Fruit fly (Drosophila melanogaster) whole organism, embryonic: Measurements from ENCODE around the gene car.

Source experiments
- Awh ChIP-seq: fragments of 200-800 bp; sonication (Bioruptor generic); IDR thresholded peaks from 2 replicates; pipeline ENCODE4, ENCODE4 v1.3.6; 2022; ENCODE audit warnings: missing biosample characterization, missing genetic modification characterization
- CG10959 ChIP-seq: fragments of 200-800 bp; sonication (Bioruptor generic); IDR thresholded peaks from 2 replicates; pipeline ENCODE4 v1.3.6; 2022; ENCODE audit warnings: missing biosample characterization, missing genetic modification characterization
- CG11085 ChIP-seq: fragments of 200-800 bp; sonication (Bioruptor generic); IDR thresholded peaks from 2 replicates; pipeline ENCODE4 v1.3.6; 2022; ENCODE audit warnings: missing biosample characterization, missing genetic modification characterization
- CG12219 ChIP-seq: fragments of 200-800 bp; sonication (Bioruptor generic); optimal IDR thresholded peaks from 3 replicates; lab custom pipeline; 2018; ENCODE audit warnings: missing biosample characterization, mild to moderate bottlenecking, missing genetic modification characterization
- CG15479 ChIP-seq: fragments of 200-800 bp; sonication (Bioruptor generic); optimal IDR thresholded peaks from 3 replicates; lab custom pipeline; 2019; ENCODE audit warnings: missing biosample characterization, mild to moderate bottlenecking, missing genetic modification characterization, moderate library complexity
- CG15696 ChIP-seq: fragments of 200-800 bp; sonication (Bioruptor generic); optimal IDR thresholded peaks from 2 replicates; lab custom pipeline; 2019; ENCODE audit warnings: missing biosample characterization, mild to moderate bottlenecking, missing genetic modification characterization, moderate library complexity
- CG18262 ChIP-seq: fragments of 200-800 bp; optimal IDR thresholded peaks from 3 replicates; lab custom pipeline; 2019; ENCODE audit warnings: missing biosample characterization, mild to moderate bottlenecking, missing genetic modification characterization, moderate library complexity
- CG2202 ChIP-seq: fragments of 200-800 bp; sonication (Bioruptor generic); optimal IDR thresholded peaks from 2 replicates; lab custom pipeline; 2018; ENCODE audit warnings: missing biosample characterization, mild to moderate bottlenecking, missing genetic modification characterization
- CG30431 ChIP-seq: fragments of 200-800 bp; sonication (Bioruptor generic); optimal IDR thresholded peaks from 2 replicates; lab custom pipeline; 2017; ENCODE audit warnings: missing biosample characterization, missing genetic modification characterization
- CG31224 ChIP-seq: fragments of 200-800 bp; sonication (Bioruptor generic); IDR thresholded peaks from 2 replicates; pipeline ENCODE4 v1.3.6; 2022; ENCODE audit warnings: missing biosample characterization, missing genetic modification characterization
- CG32532 ChIP-seq: fragments of 200-800 bp; sonication (Bioruptor generic); IDR thresholded peaks from 2 replicates; pipeline ENCODE4 v1.3.6; 2022; ENCODE audit warnings: missing biosample characterization, missing genetic modification characterization
- CG7745 ChIP-seq: fragments of 200-800 bp; sonication (Bioruptor generic); optimal IDR thresholded peaks from 2 replicates; lab custom pipeline; 2018; ENCODE audit warnings: missing biosample characterization, mild to moderate bottlenecking, missing genetic modification characterization, moderate library complexity
- CG8281 ChIP-seq: fragments of 200-800 bp; sonication (Bioruptor generic); optimal IDR thresholded peaks from 2 replicates; lab custom pipeline; 2018; ENCODE audit warnings: missing biosample characterization, mild to moderate bottlenecking, missing genetic modification characterization, moderate library complexity
- CG9797 ChIP-seq: fragments of 200-800 bp; sonication (Bioruptor generic); optimal IDR thresholded peaks from 3 replicates; lab custom pipeline; 2018; ENCODE audit warnings: missing biosample characterization, mild to moderate bottlenecking, missing genetic modification characterization
- Dip3 ChIP-seq: fragments of 200-800 bp; sonication (Bioruptor generic); optimal IDR thresholded peaks from 3 replicates; lab custom pipeline; 2016; ENCODE audit warnings: missing biosample characterization, missing genetic modification characterization
- E2f1 ChIP-seq: fragments of 200-800 bp; sonication (Bioruptor generic); IDR thresholded peaks from 2 replicates; pipeline ENCODE4 v1.3.6; 2022; ENCODE audit warnings: missing biosample characterization, missing genetic modification characterization
- Hmr ChIP-seq: fragments of 200-800 bp; sonication (Bioruptor generic); optimal IDR thresholded peaks from 3 replicates; lab custom pipeline; 2017; ENCODE audit warnings: mild to moderate bottlenecking, missing biosample characterization, missing genetic modification reagents, missing genetic modification characterization
- Kr ChIP-seq: fragments of 200-800 bp; sonication (Bioruptor generic); optimal IDR thresholded peaks from 2 replicates; lab custom pipeline; 2017; ENCODE audit warnings: missing biosample characterization, mild to moderate bottlenecking, missing genetic modification characterization
- Mad ChIP-seq: fragments of 200-800 bp; sonication (Bioruptor generic); optimal IDR thresholded peaks from 2 replicates; lab custom pipeline; 2016; ENCODE audit warnings: missing biosample characterization, missing genetic modification characterization
- Meics ChIP-seq: fragments of 200-800 bp; sonication (Bioruptor generic); optimal IDR thresholded peaks from 2 replicates; lab custom pipeline; 2017; ENCODE audit warnings: missing biosample characterization, mild to moderate bottlenecking, missing genetic modification characterization
- NfI ChIP-seq: fragments of 200-800 bp; sonication (Bioruptor generic); optimal IDR thresholded peaks from 3 replicates; lab custom pipeline; 2018; ENCODE audit warnings: missing biosample characterization, mild to moderate bottlenecking, missing genetic modification characterization, moderate library complexity
- Optix ChIP-seq: fragments of 200-800 bp; sonication (Bioruptor generic); IDR thresholded peaks from 3 replicates; pipeline ENCODE4 v1.3.6; 2022; ENCODE audit warnings: missing biosample characterization, missing genetic modification characterization
- Ptx1 ChIP-seq: fragments of 200-800 bp; sonication (Bioruptor generic); IDR thresholded peaks from 2 replicates; pipeline ENCODE4 v1.3.6; 2022; ENCODE audit warnings: missing biosample characterization, missing genetic modification characterization
- Tbp ChIP-seq: fragments of >200 bp; optimal IDR thresholded peaks from 2 replicates; lab custom pipeline; 2018; ENCODE audit warnings: missing biosample characterization, missing genetic modification characterization
- Vsx1 ChIP-seq: fragments of 200-800 bp; sonication (Bioruptor generic); optimal IDR thresholded peaks from 2 replicates; lab custom pipeline; 2017; ENCODE audit warnings: missing biosample characterization, mild to moderate bottlenecking, missing genetic modification characterization, missing genetic modification reagents
- YL-1 ChIP-seq: fragments of 200-800 bp; sonication (Bioruptor generic); optimal IDR thresholded peaks from 3 replicates; lab custom pipeline; 2017; ENCODE audit warnings: missing biosample characterization, mild to moderate bottlenecking, missing genetic modification characterization
- abd-A ChIP-seq: fragments of 200-800 bp; sonication (Bioruptor generic); optimal IDR thresholded peaks from 3 replicates; lab custom pipeline; 2019; ENCODE audit warnings: missing biosample characterization, mild to moderate bottlenecking, missing genetic modification characterization, moderate library complexity
- az2 ChIP-seq: fragments of 200-800 bp; sonication (Bioruptor generic); optimal IDR thresholded peaks from 3 replicates; lab custom pipeline; 2016; ENCODE audit warnings: missing biosample characterization, missing genetic modification characterization
- bigmax ChIP-seq: fragments of 200-800 bp; sonication (Bioruptor generic); optimal IDR thresholded peaks from 2 replicates; lab custom pipeline; 2018; ENCODE audit warnings: missing biosample characterization, mild to moderate bottlenecking, missing genetic modification characterization
- cg ChIP-seq: fragments of 200-800 bp; sonication (Bioruptor generic); optimal IDR thresholded peaks from 3 replicates; lab custom pipeline; 2019; ENCODE audit warnings: missing biosample characterization, mild to moderate bottlenecking, missing genetic modification characterization, moderate library complexity
- corto ChIP-seq: fragments of 200-800 bp; sonication (Bioruptor generic); optimal IDR thresholded peaks from 2 replicates; lab custom pipeline; 2016; ENCODE audit warnings: missing biosample characterization, mild to moderate bottlenecking, missing genetic modification characterization, moderate library complexity
- dpn ChIP-seq, 2 experiments: fragments of 200-800 bp; sonication (Bioruptor generic); optimal IDR thresholded peaks; 3 replicates each; lab custom pipeline; 2016; ENCODE audit warnings: missing biosample characterization in 2 of 2, missing genetic modification characterization in 2 of 2
- fd96Cb ChIP-seq: fragments of 200-800 bp; sonication (Bioruptor generic); optimal IDR thresholded peaks from 2 replicates; lab custom pipeline; 2018; ENCODE audit warnings: missing biosample characterization, mild to moderate bottlenecking, missing genetic modification characterization, moderate library complexity
- fu2 ChIP-seq: fragments of 200-800 bp; sonication (Bioruptor generic); optimal IDR thresholded peaks from 2 replicates; lab custom pipeline; 2016; ENCODE audit warnings: missing biosample characterization, missing genetic modification characterization
- hb ChIP-seq: fragments of 200-800 bp; sonication (Bioruptor generic); IDR thresholded peaks from 3 replicates; pipeline ENCODE4 v1.3.6; 2022; ENCODE audit warnings: missing biosample characterization, missing genetic modification characterization; ENCODE audit not compliant: partially characterized antibody
- inv ChIP-seq: fragments of 200-800 bp; sonication (Bioruptor generic); IDR thresholded peaks from 2 replicates; pipeline ENCODE4 v1.3.6; 2022; ENCODE audit warnings: missing biosample characterization, missing genetic modification characterization; ENCODE audit not compliant: partially characterized antibody
- lilli ChIP-seq: fragments of 200-800 bp; sonication (Bioruptor generic); optimal IDR thresholded peaks from 3 replicates; lab custom pipeline; 2016; ENCODE audit warnings: missing biosample characterization, missing genetic modification characterization
- lov ChIP-seq, 2 experiments: fragments of 200-800 bp in 1 of 2; fragments of >200 bp in 1 of 2; sonication (Bioruptor generic) in 1 of 2; IDR thresholded peaks in 1 of 2; optimal IDR thresholded peaks in 1 of 2; 2 replicates in 1 of 2; 3 replicates in 1 of 2; pipeline versions ENCODE4 v1.3.6 to Lab custom; 2017 to 2022; ENCODE audit warnings: missing biosample characterization in 1 of 2, missing genetic modification characterization in 1 of 2
- odd ChIP-seq: fragments of 200-800 bp; sonication (Bioruptor generic); optimal IDR thresholded peaks from 2 replicates; lab custom pipeline; 2017; ENCODE audit warnings: missing biosample characterization, mild to moderate bottlenecking, missing genetic modification characterization
- pfk ChIP-seq: fragments of 200-800 bp; sonication (Bioruptor generic); optimal IDR thresholded peaks from 2 replicates; lab custom pipeline; 2018; ENCODE audit warnings: missing biosample characterization, mild to moderate bottlenecking, missing genetic modification characterization, moderate library complexity
- repo ChIP-seq: fragments of 200-800 bp; sonication (Bioruptor generic); optimal IDR thresholded peaks from 2 replicates; lab custom pipeline; 2016; ENCODE audit warnings: missing biosample characterization, missing genetic modification characterization
- rib ChIP-seq: fragments of 200-800 bp; sonication (Bioruptor generic); IDR thresholded peaks from 2 replicates; pipeline ENCODE4 v1.3.6; 2022; ENCODE audit warnings: missing biosample characterization, missing genetic modification characterization
- sd ChIP-seq: fragments of 200-800 bp; sonication (Bioruptor generic); optimal IDR thresholded peaks from 3 replicates; lab custom pipeline; 2018; ENCODE audit warnings: missing biosample characterization, mild to moderate bottlenecking, missing genetic modification characterization, moderate library complexity
- stc ChIP-seq: fragments of 200-800 bp; sonication (Bioruptor generic); IDR thresholded peaks from 2 replicates; pipeline ENCODE4 v1.3.6; 2022; ENCODE audit warnings: missing biosample characterization, missing genetic modification characterization
- tap ChIP-seq: fragments of 200-800 bp; optimal IDR thresholded peaks from 3 replicates; lab custom pipeline; 2019; ENCODE audit warnings: missing biosample characterization, mild to moderate bottlenecking, missing genetic modification characterization, moderate library complexity
- trh ChIP-seq: fragments of 200-800 bp; sonication (Bioruptor generic); optimal IDR thresholded peaks from 2 replicates; lab custom pipeline; 2016; ENCODE audit warnings: missing biosample characterization, missing genetic modification characterization
- wor ChIP-seq: fragments of 200-800 bp; sonication (Bioruptor generic); IDR thresholded peaks from 2 replicates; pipeline ENCODE4 v1.3.6; 2022; ENCODE audit warnings: missing biosample characterization, missing genetic modification characterization
- yki ChIP-seq: fragments of >200 bp; optimal IDR thresholded peaks from 3 replicates; lab custom pipeline; 2018
- zen ChIP-seq: fragments of 200-800 bp; sonication (Bioruptor generic); optimal IDR thresholded peaks from 3 replicates; lab custom pipeline; 2018; ENCODE audit warnings: missing biosample characterization, mild to moderate bottlenecking, missing genetic modification characterization, moderate library complexity

The car gene

DNA sequence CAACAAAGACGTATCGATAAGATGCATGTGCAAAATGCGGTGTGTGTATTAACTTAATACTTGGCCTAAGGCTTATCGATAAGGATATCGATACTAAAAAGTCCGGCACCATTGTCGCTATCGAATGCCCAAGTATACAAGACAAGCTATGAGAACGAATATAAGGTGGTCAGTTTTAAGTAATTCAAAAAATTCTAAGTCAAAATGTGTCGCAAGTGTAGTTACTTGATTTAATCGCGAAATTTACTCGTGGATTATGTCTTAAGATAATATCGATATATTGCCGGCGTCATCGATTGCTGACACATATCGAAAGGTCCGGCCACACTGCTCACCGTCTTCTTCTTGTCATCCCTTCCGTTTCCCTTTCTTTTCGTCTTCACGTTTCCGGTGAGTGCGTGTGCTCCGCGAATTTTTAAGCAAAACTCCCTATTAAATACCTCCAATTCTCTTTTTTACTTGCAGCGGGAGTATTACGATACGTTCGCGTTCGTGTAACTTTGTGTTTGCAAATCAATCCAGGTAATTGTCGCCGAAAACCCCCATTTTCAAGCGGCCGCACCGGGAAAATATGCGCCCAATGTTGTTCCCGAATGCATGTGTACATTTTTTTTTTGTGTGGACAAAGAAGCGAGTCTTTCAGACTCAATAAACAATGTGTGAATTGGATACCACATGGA is 32.0 kb downstream of the car start, which contains the start of gene RpS10b:
RpS10b (plus strand) TSS at position 348 of the 680 bp plus-strand sequence.
- TF ChIP-seq E2f1 (GFP tag; lab: Robert Waterston, UW) (peak; percentile 70), CG2202 (tag; lab: Kevin White, UChicago) (peak; percentile 84), YL-1 (GFP tag; lab: Kevin White, UChicago) (peak; percentile 99), Optix (GFP tag; lab: Robert Waterston, UW) (peak; percentile 78), pfk (peak; percentile 81), bigmax (peak; percentile 83), wor (GFP tag; lab: Robert Waterston, UW) (peak; percentile 50), repo (GFP tag; lab: Kevin White, UChicago) (peak; percentile 92), fd96Cb (tag; lab: Kevin White, UChicago) (peak; percentile 56), Kr (peak; percentile 88), sd (peak; percentile 46), CG30431 (GFP tag; lab: Kevin White, UChicago) (peak; percentile 87), Awh (GFP tag; lab: Robert Waterston, UW) (peak; percentile 82), fu2 (GFP tag; lab: Kevin White, UChicago) (peak; percentile 82), Vsx1 (peak; percentile 93), CG15479 (GFP tag; lab: Kevin White, UChicago) (peak; percentile 53), abd-A (tag; lab: Kevin White, UChicago) (no peak), lov (optimal IDR thresholded peaks at IDR 0.05; lab: Kevin White, UChicago) (no peak), lov (GFP tag; IDR thresholded peaks at IDR 0.05; lab: Robert Waterston, UW) (peak; percentile 89), cg (peak; percentile 5), CG32532 (peak; percentile 96), Meics (peak; percentile 96), CG7745 (tag; lab: Kevin White, UChicago) (peak; percentile 44), Hmr (GFP tag; lab: Kevin White, UChicago) (peak; percentile 97), trh (GFP tag; lab: Kevin White, UChicago) (peak; percentile 81), CG18262 (tag; lab: Kevin White, UChicago) (peak; percentile 82), dpn (GFP tag; optimal IDR thresholded peaks at IDR 0.05; lab: Kevin White, UChicago) (peak; percentile 58 to 79), az2 (peak; percentile 67), CG11085 (GFP tag; lab: Robert Waterston, UW) (peak; percentile 78), stc (GFP tag; lab: Robert Waterston, UW) (peak; percentile 72; the same call in 1 of the 2 replicates), CG9797 (GFP tag; lab: Kevin White, UChicago) (peak; percentile 86), Dip3 (GFP tag; lab: Kevin White, UChicago) (peak; percentile 76), Mad (GFP tag; lab: Kevin White, UChicago) (peak; percentile 86), corto (GFP tag; lab: Kevin White, UChicago) (no peak), inv (peak; percentile 95), Tbp (peak; percentile 39), CG12219 (GFP tag; lab: Kevin White, UChicago) (peak; percentile 89), odd (peak; percentile 97), lilli (GFP tag; lab: Kevin White, UChicago) (peak; percentile 28), NfI (GFP tag; lab: Kevin White, UChicago) (peak; percentile 95), zen (tag; lab: Kevin White, UChicago) (peak; percentile 68), rib (no peak; the same call in 1 of the 2 replicates), hb (peak; percentile 93), CG10959 (GFP tag; lab: Robert Waterston, UW) (peak; percentile 64), CG31224 (GFP tag; lab: Robert Waterston, UW) (peak; percentile 59), CG15696 (tag; lab: Kevin White, UChicago) (peak; percentile 32), tap (peak; percentile 60), Ptx1 (GFP tag; lab: Robert Waterston, UW) (peak; percentile 61), CG8281 (peak; percentile 70), yki (no peak)
